Worm (Caenorhabditis elegans) whole organism, L4 larva: ENCODE measurements around the gene pap-2.

Experiments used
- D1046.2 ChIP-seq: fragments of 200-800 bp; sonication (Bioruptor generic); IDR thresholded peaks from 2 replicates; pipeline ENCODE4 v1.3.6; 2022; ENCODE audit warnings: missing genetic modification characterization, missing compliant biosample characterization
- F26F4.8 ChIP-seq: fragments of 200-800 bp; sonication (Bioruptor generic); conservative IDR thresholded peaks from 2 replicates; pipeline ENCODE4 v1.3.6; 2022; ENCODE audit warnings: missing genetic modification characterization, missing compliant biosample characterization
- F44E2.7 ChIP-seq: fragments of 200-800 bp; sonication (Bioruptor generic); IDR thresholded peaks from 2 replicates; pipeline ENCODE4 v2.1.2; 2022; ENCODE audit warnings: missing genetic modification characterization, missing compliant biosample characterization
- T26A8.4 ChIP-seq: fragments of 200-800 bp; sonication (Bioruptor generic); IDR thresholded peaks from 2 replicates; pipeline ENCODE4 v1.3.6; 2022; ENCODE audit warnings: missing genetic modification characterization, missing compliant biosample characterization
- Y5F2A.4 ChIP-seq: fragments of 200-800 bp; sonication (Bioruptor generic); optimal IDR thresholded peaks from 2 replicates; lab custom pipeline; 2018; ENCODE audit warnings: mild to moderate bottlenecking, missing genetic modification characterization, missing compliant biosample characterization
- aly-2 ChIP-seq: sonication (generic microtip); optimal IDR thresholded peaks from 2 replicates; lab custom pipeline; 2018; ENCODE audit warnings: missing biosample characterization, missing genetic modification characterization
- arid-1 ChIP-seq: fragments of 200-800 bp; sonication (Bioruptor generic); conservative IDR thresholded peaks from 2 replicates; pipeline ENCODE4 v1.3.6; 2022; ENCODE audit warnings: missing genetic modification reagents, missing genetic modification characterization, missing compliant biosample characterization
- attf-4 ChIP-seq: sonication (generic microtip); optimal IDR thresholded peaks from 3 replicates; lab custom pipeline; 2017; ENCODE audit warnings: missing biosample characterization, missing genetic modification characterization
- ceh-20 ChIP-seq: fragments of 200-800 bp; sonication (Bioruptor generic); IDR thresholded peaks from 2 replicates; pipeline ENCODE4 v1.3.6; 2022; ENCODE audit warnings: missing genetic modification reagents, missing genetic modification characterization, missing compliant biosample characterization
- ceh-32 ChIP-seq: sonication (generic microtip); optimal IDR thresholded peaks from 2 replicates; lab custom pipeline; 2016; ENCODE audit warnings: mild to moderate bottlenecking, missing genetic modification characterization, missing compliant biosample characterization; ENCODE audit not compliant: poor library complexity
- ceh-62 ChIP-seq: sonication (generic microtip); optimal IDR thresholded peaks from 2 replicates; lab custom pipeline; 2017; ENCODE audit warnings: missing biosample characterization, missing genetic modification characterization
- ceh-82 ChIP-seq: sonication (generic microtip); optimal IDR thresholded peaks from 2 replicates; lab custom pipeline; 2017; ENCODE audit warnings: missing biosample characterization, missing genetic modification characterization
- cey-2 ChIP-seq: sonication (generic microtip); optimal IDR thresholded peaks from 3 replicates; lab custom pipeline; 2017; ENCODE audit warnings: missing genetic modification characterization, mild to moderate bottlenecking, missing compliant biosample characterization, antibody characterized with exemption, borderline replicate concordance; ENCODE audit not compliant: insufficient read depth
- daf-12 ChIP-seq: fragments of 150-350 bp; optimal IDR thresholded peaks from 2 replicates; lab custom pipeline; 2014; ENCODE audit warnings: missing biosample characterization, missing genetic modification reagents, missing genetic modification characterization
- daf-19 ChIP-seq: fragments of 200-800 bp; sonication (Bioruptor generic); conservative IDR thresholded peaks from 2 replicates; pipeline ENCODE4 v1.3.6; 2022; ENCODE audit warnings: missing genetic modification characterization, missing compliant biosample characterization
- daf-8 ChIP-seq: fragments of 200-800 bp; sonication (Bioruptor generic); IDR thresholded peaks from 2 replicates; pipeline ENCODE4 v1.3.6; 2022; ENCODE audit warnings: missing genetic modification characterization, missing compliant biosample characterization
- dmd-6 ChIP-seq: fragments of 200-800 bp; sonication (Bioruptor generic); IDR thresholded peaks from 2 replicates; pipeline ENCODE4 v1.3.6; 2022; ENCODE audit warnings: missing genetic modification reagents, missing genetic modification characterization, missing compliant biosample characterization
- dmd-9 ChIP-seq: fragments of 200-800 bp; sonication (Bioruptor generic); IDR thresholded peaks from 2 replicates; pipeline ENCODE4 v1.3.6; 2022; ENCODE audit warnings: missing genetic modification reagents, missing genetic modification characterization, missing compliant biosample characterization
- dpl-1 ChIP-seq: fragments of 150-350 bp; optimal IDR thresholded peaks from 2 replicates; lab custom pipeline; 2014; ENCODE audit warnings: missing biosample characterization, missing genetic modification reagents, missing genetic modification characterization
- duxl-1 ChIP-seq: sonication (generic microtip); optimal IDR thresholded peaks from 2 replicates; lab custom pipeline; 2016; ENCODE audit warnings: mild to moderate bottlenecking, missing genetic modification characterization, moderate library complexity, missing compliant biosample characterization; ENCODE audit not compliant: poor library complexity
- egl-27 ChIP-seq: sonication (generic microtip); optimal IDR thresholded peaks from 3 replicates; lab custom pipeline; 2017; ENCODE audit warnings: missing biosample characterization, missing genetic modification reagents, missing genetic modification characterization
- fos-1 ChIP-seq: fragments of 150-350 bp; optimal IDR thresholded peaks from 2 replicates; lab custom pipeline; 2014; ENCODE audit warnings: missing biosample characterization, missing genetic modification characterization
- hlh-11 ChIP-seq: fragments of 200-800 bp; sonication (Bioruptor generic); optimal IDR thresholded peaks from 2 replicates; lab custom pipeline; 2018; ENCODE audit warnings: mild to moderate bottlenecking, missing genetic modification characterization, missing compliant biosample characterization
- hlh-30 ChIP-seq: sonication (generic microtip); optimal IDR thresholded peaks from 2 replicates; lab custom pipeline; 2017; ENCODE audit warnings: antibody characterized with exemption, mild to moderate bottlenecking, missing genetic modification characterization, missing compliant biosample characterization; ENCODE audit not compliant: insufficient read depth
- hmg-1.1 ChIP-seq: fragments of 200-800 bp; sonication (Bioruptor generic); IDR thresholded peaks from 2 replicates; pipeline ENCODE4 v1.3.6; 2022; ENCODE audit warnings: missing genetic modification reagents, missing genetic modification characterization, missing compliant biosample characterization
- lim-7 ChIP-seq: fragments of 200-800 bp; sonication (Bioruptor generic); IDR thresholded peaks from 2 replicates; pipeline ENCODE4 v1.3.6; 2022; ENCODE audit warnings: missing genetic modification characterization, missing compliant biosample characterization
- lin-13 ChIP-seq: fragments of 150-350 bp; optimal IDR thresholded peaks from 2 replicates; lab custom pipeline; 2014; ENCODE audit warnings: missing biosample characterization, missing genetic modification reagents, missing genetic modification characterization
- lin-15B ChIP-seq: fragments of 150-350 bp; sonication (generic microtip); optimal IDR thresholded peaks from 3 replicates; lab custom pipeline; 2014; ENCODE audit warnings: missing biosample characterization, missing genetic modification characterization
- lin-29 ChIP-seq: fragments of 200-800 bp; sonication (Bioruptor generic); IDR thresholded peaks from 2 replicates; pipeline ENCODE4 v1.3.6; 2022; ENCODE audit warnings: missing genetic modification reagents, missing genetic modification characterization, missing compliant biosample characterization
- lin-38 ChIP-seq: fragments of 200-800 bp; sonication (Bioruptor generic); IDR thresholded peaks from 2 replicates; pipeline ENCODE4 v1.3.6; 2022; ENCODE audit warnings: missing genetic modification reagents, missing genetic modification characterization, missing compliant biosample characterization
- lin-39 ChIP-seq: fragments of 150-350 bp; optimal IDR thresholded peaks from 2 replicates; lab custom pipeline; 2014; ENCODE audit warnings: missing biosample characterization, missing genetic modification reagents, missing genetic modification characterization
- lir-3 ChIP-seq: sonication (generic microtip); optimal IDR thresholded peaks from 2 replicates; lab custom pipeline; 2016; ENCODE audit warnings: mild to moderate bottlenecking, missing genetic modification characterization, missing compliant biosample characterization
- mdt-29 ChIP-seq: fragments of 200-800 bp; sonication (Bioruptor generic); IDR thresholded peaks from 2 replicates; pipeline ENCODE4 v1.3.6; 2022; ENCODE audit warnings: missing genetic modification reagents, missing genetic modification characterization, missing compliant biosample characterization
- mep-1 ChIP-seq: fragments of 150-350 bp; sonication (generic microtip); optimal IDR thresholded peaks from 3 replicates; lab custom pipeline; 2014; ENCODE audit warnings: missing biosample characterization, missing genetic modification characterization
- nhr-11 ChIP-seq: fragments of 150-350 bp; optimal IDR thresholded peaks from 2 replicates; lab custom pipeline; 2014; ENCODE audit warnings: missing biosample characterization, missing genetic modification characterization
- nhr-25 ChIP-seq: sonication (generic microtip); optimal IDR thresholded peaks from 2 replicates; lab custom pipeline; 2017; ENCODE audit warnings: missing genetic modification characterization, mild to moderate bottlenecking, missing compliant biosample characterization, antibody characterized with exemption, moderate library complexity, borderline replicate concordance; ENCODE audit not compliant: insufficient read depth
- nhr-41 ChIP-seq: fragments of 200-800 bp; sonication (Bioruptor generic); IDR thresholded peaks from 2 replicates; pipeline ENCODE4 v1.3.6; 2022; ENCODE audit warnings: missing genetic modification reagents, missing genetic modification characterization, missing compliant biosample characterization
- nhr-42 ChIP-seq: fragments of 200-800 bp; sonication (Bioruptor generic); IDR thresholded peaks from 2 replicates; pipeline ENCODE4 v1.3.6; 2022; ENCODE audit warnings: missing genetic modification characterization, missing compliant biosample characterization
- nhr-48 ChIP-seq: sonication (generic microtip); optimal IDR thresholded peaks from 2 replicates; lab custom pipeline; 2016; ENCODE audit warnings: mild to moderate bottlenecking, missing genetic modification characterization, missing compliant biosample characterization
- nhr-76 ChIP-seq: fragments of 150-350 bp; optimal IDR thresholded peaks from 2 replicates; lab custom pipeline; 2014; ENCODE audit warnings: missing biosample characterization, missing genetic modification characterization
- nhr-77 ChIP-seq: fragments of 150-350 bp; optimal IDR thresholded peaks from 2 replicates; lab custom pipeline; 2014; ENCODE audit warnings: missing biosample characterization, missing genetic modification characterization
- saeg-2 ChIP-seq: fragments of 200-800 bp; sonication (Bioruptor generic); IDR thresholded peaks from 2 replicates; pipeline ENCODE4 v1.3.6; 2022; ENCODE audit warnings: missing genetic modification reagents, missing genetic modification characterization, missing compliant biosample characterization
- snpc-1.2 ChIP-seq: fragments of 200-800 bp; sonication (Bioruptor generic); IDR thresholded peaks from 2 replicates; pipeline ENCODE4 v1.3.6; 2022; ENCODE audit warnings: missing genetic modification reagents, missing genetic modification characterization, missing compliant biosample characterization
- spr-3 ChIP-seq: fragments of 200-800 bp; sonication (Bioruptor generic); optimal IDR thresholded peaks from 2 replicates; lab custom pipeline; 2018; ENCODE audit warnings: mild to moderate bottlenecking, missing genetic modification characterization, missing compliant biosample characterization
- unc-39 ChIP-seq: sonication (generic microtip); optimal IDR thresholded peaks from 2 replicates; lab custom pipeline; 2017; ENCODE audit warnings: missing biosample characterization, missing genetic modification characterization
- unc-62 ChIP-seq, 3 experiments: fragments of 150-350 bp in 1 of 3; sonication (generic microtip); optimal IDR thresholded peaks in 2 of 3; peaks in 1 of 3; 1 replicate in 1 of 3; 2 replicates in 2 of 3; lab custom pipeline; 2014 to 2017; ENCODE audit warnings: missing biosample characterization in 3 of 3, missing genetic modification characterization in 3 of 3, missing genetic modification reagents in 3 of 3, missing genotype in 1 of 3
- zag-1 ChIP-seq: fragments of 150-350 bp; optimal IDR thresholded peaks from 2 replicates; lab custom pipeline; 2014; ENCODE audit warnings: missing biosample characterization, missing genetic modification characterization
- zfp-2 ChIP-seq: sonication (generic microtip); optimal IDR thresholded peaks from 2 replicates; lab custom pipeline; 2016; ENCODE audit warnings: mild to moderate bottlenecking, missing genetic modification characterization, missing compliant biosample characterization
- zfp-3 ChIP-seq: fragments of 200-800 bp; sonication (Bioruptor generic); conservative IDR thresholded peaks from 2 replicates; pipeline ENCODE4 v1.3.6; 2022; ENCODE audit warnings: missing genetic modification reagents, missing genetic modification characterization, missing compliant biosample characterization
- zip-11 ChIP-seq: fragments of 200-800 bp; sonication (Bioruptor generic); IDR thresholded peaks from 2 replicates; pipeline ENCODE4 v1.3.6; 2022; ENCODE audit warnings: missing genetic modification characterization, missing compliant biosample characterization
- zip-2 ChIP-seq: fragments of 150-350 bp; optimal IDR thresholded peaks from 2 replicates; lab custom pipeline; 2014; ENCODE audit warnings: missing biosample characterization, missing genetic modification characterization
- ztf-11 ChIP-seq: fragments of 150-350 bp; optimal IDR thresholded peaks from 2 replicates; lab custom pipeline; 2014; ENCODE audit warnings: missing biosample characterization, missing genetic modification characterization

Gene pap-2

ce11 chrII:9591071-9591470 is 18.1 kb downstream of the pap-2 start, which contains the start of the genes E02H1.1 and tag-124 (continued):
- no peak for TF ChIP-seq ztf-11 (tag; lab: Kevin White, UChicago)
- peak; percentile 86 for TF ChIP-seq duxl-1
- TF ChIP-seq T26A8.4 = no peak
- TF ChIP-seq egl-27 (tag; lab: Kevin White, UChicago) = no peak
- no peak for TF ChIP-seq zag-1 (tag; lab: Kevin White, UChicago)
- TF ChIP-seq daf-8 (GFP tag; lab: Robert Waterston, UW) = no peak
- TF ChIP-seq aly-2 = no peak
- no peak for TF ChIP-seq Y5F2A.4 (GFP tag; lab: Kevin White, UChicago)
- TF ChIP-seq fos-1 (tag; lab: Kevin White, UChicago) = no peak
- no peak for TF ChIP-seq ceh-62 (tag; lab: Kevin White, UChicago)
- TF ChIP-seq nhr-48 (tag; lab: Kevin White, UChicago) = peak; percentile 33
- peak; percentile 79 for TF ChIP-seq dpl-1 (GFP tag; lab: Kevin White, UChicago)
- no peak for TF ChIP-seq lir-3 (tag; lab: Kevin White, UChicago)
- peak; percentile 42 for TF ChIP-seq hlh-30 (tag; lab: Kevin White, UChicago)
- no peak for TF ChIP-seq lin-13 (GFP tag; lab: Kevin White, UChicago)
- TF ChIP-seq nhr-25 (tag; lab: Kevin White, UChicago) = no peak
- peak; percentile 73 for TF ChIP-seq dmd-6 (GFP tag; lab: Robert Waterston, UW)
- TF ChIP-seq ceh-82 (tag; lab: Kevin White, UChicago) = no peak
- TF ChIP-seq hlh-11 (tag; lab: Kevin White, UChicago) = peak; percentile 33
- TF ChIP-seq unc-39 (tag; lab: Kevin White, UChicago) = no peak
- TF ChIP-seq F44E2.7 = no peak
- no peak for TF ChIP-seq lin-15B (tag; lab: Kevin White, UChicago)
- TF ChIP-seq ceh-32 (tag; lab: Kevin White, UChicago) = no peak
- TF ChIP-seq arid-1 (GFP tag; lab: Robert Waterston, UW) = no peak
- no peak for TF ChIP-seq F26F4.8 (GFP tag; lab: Robert Waterston, UW)
- TF ChIP-seq lin-38 (GFP tag; lab: Robert Waterston, UW) = peak; percentile 62
- peak; percentile 69 for TF ChIP-seq mep-1 (tag; lab: Kevin White, UChicago)
- TF ChIP-seq nhr-41 (GFP tag; lab: Robert Waterston, UW) = no peak
- TF ChIP-seq mdt-29 (GFP tag; lab: Robert Waterston, UW) = no peak
- no peak for TF ChIP-seq zfp-2 (tag; lab: Kevin White, UChicago)
- no peak for TF ChIP-seq nhr-77
- no peak for TF ChIP-seq unc-62 (GFP tag; optimal IDR thresholded peaks at IDR 0.05 in 1 of 2; lab: Kevin White, UChicago)
- no peak for TF ChIP-seq unc-62 (tag; optimal IDR thresholded peaks at IDR 0.05; lab: Kevin White, UChicago)
- no peak for TF ChIP-seq nhr-42 (GFP tag; lab: Robert Waterston, UW)
- peak; percentile 87 for TF ChIP-seq nhr-11 (tag; lab: Kevin White, UChicago)
- TF ChIP-seq spr-3 (GFP tag; lab: Kevin White, UChicago) = no peak
- TF ChIP-seq lin-29 (GFP tag; lab: Robert Waterston, UW) = no peak
- TF ChIP-seq dmd-9 (GFP tag; lab: Robert Waterston, UW) = peak; percentile 93
- no peak for TF ChIP-seq zip-11 (GFP tag; lab: Robert Waterston, UW)
- TF ChIP-seq lin-39 (tag; lab: Kevin White, UChicago) = no peak
- no peak for TF ChIP-seq attf-4
- TF ChIP-seq saeg-2 = no peak
- TF ChIP-seq snpc-1.2 (GFP tag; lab: Robert Waterston, UW) = no peak
- TF ChIP-seq lim-7 (GFP tag; lab: Robert Waterston, UW) = no peak
- peak; percentile 49; the same call in 1 of the 2 replicates for TF ChIP-seq ceh-20 (GFP tag; lab: Robert Waterston, UW)
- no peak for TF ChIP-seq D1046.2 (GFP tag; lab: Robert Waterston, UW)
- no peak for TF ChIP-seq zfp-3 (GFP tag; lab: Robert Waterston, UW)
- TF ChIP-seq daf-12 (tag; lab: Kevin White, UChicago) = no peak
- TF ChIP-seq nhr-76 (tag; lab: Kevin White, UChicago) = no peak
- peak; percentile 62 for TF ChIP-seq hmg-1.1 (GFP tag; lab: Robert Waterston, UW)
- no peak for TF ChIP-seq cey-2 (tag; lab: Kevin White, UChicago)
- TF ChIP-seq daf-19 (GFP tag; lab: Robert Waterston, UW) = no peak
- peak; percentile 78 for TF ChIP-seq zip-2
